Fruit fly (Drosophila melanogaster) whole organism, embryonic: ENCODE data around the gene Dph5.

Source experiments
- BEAF-32 ChIP-seq: fragments of 200-800 bp; sonication (Bioruptor generic); optimal IDR thresholded peaks from 3 replicates; lab custom pipeline; 2017; ENCODE audit warnings: missing biosample characterization, missing genetic modification characterization, mild to moderate bottlenecking, moderate library complexity, missing genetic modification reagents
- CG11560 ChIP-seq: fragments of 200-800 bp; sonication (Bioruptor generic); IDR thresholded peaks from 3 replicates; pipeline ENCODE4 v1.3.6; 2022; ENCODE audit warnings: missing biosample characterization, missing genetic modification characterization
- CG12219 ChIP-seq: fragments of 200-800 bp; sonication (Bioruptor generic); optimal IDR thresholded peaks from 3 replicates; lab custom pipeline; 2018; ENCODE audit warnings: missing biosample characterization, mild to moderate bottlenecking, missing genetic modification characterization
- CG12942 ChIP-seq: fragments of 200-800 bp; sonication (Bioruptor generic); optimal IDR thresholded peaks from 3 replicates; lab custom pipeline; 2016; ENCODE audit warnings: missing biosample characterization, missing genetic modification characterization
- CG14050 ChIP-seq: fragments of 200-800 bp; sonication (Bioruptor generic); IDR thresholded peaks from 3 replicates; pipeline ENCODE4 v1.3.6; 2022; ENCODE audit warnings: missing biosample characterization, missing genetic modification characterization
- CG15514 ChIP-seq: fragments of 200-800 bp; sonication (Bioruptor generic); optimal IDR thresholded peaks from 3 replicates; lab custom pipeline; 2017; ENCODE audit warnings: missing biosample characterization, missing genetic modification characterization, mild to moderate bottlenecking, moderate library complexity, missing genetic modification reagents
- CG2116 ChIP-seq: fragments of 200-800 bp; sonication (Bioruptor generic); optimal IDR thresholded peaks from 3 replicates; lab custom pipeline; 2018; ENCODE audit warnings: missing biosample characterization, mild to moderate bottlenecking, missing genetic modification characterization
- CG2120 ChIP-seq: fragments of 200-800 bp; sonication (Bioruptor generic); optimal IDR thresholded peaks from 3 replicates; lab custom pipeline; 2016; ENCODE audit warnings: missing biosample characterization, missing genetic modification characterization
- CG2875 ChIP-seq: fragments of 200-800 bp; sonication (Bioruptor generic); optimal IDR thresholded peaks from 2 replicates; lab custom pipeline; 2017; ENCODE audit warnings: missing biosample characterization, mild to moderate bottlenecking, missing genetic modification characterization, missing genetic modification reagents
- CG3281 ChIP-seq: fragments of 200-800 bp; sonication (Bioruptor generic); optimal IDR thresholded peaks from 3 replicates; lab custom pipeline; 2017; ENCODE audit warnings: missing biosample characterization, mild to moderate bottlenecking, missing genetic modification characterization
- CG34376 ChIP-seq: fragments of 200-800 bp; sonication (Bioruptor generic); optimal IDR thresholded peaks from 2 replicates; lab custom pipeline; 2018; ENCODE audit warnings: missing biosample characterization, mild to moderate bottlenecking, missing genetic modification characterization
- CG3838 ChIP-seq: fragments of 200-800 bp; sonication (Bioruptor generic); optimal IDR thresholded peaks from 3 replicates; lab custom pipeline; 2016; ENCODE audit warnings: missing biosample characterization, missing genetic modification characterization
- CG6254 ChIP-seq: fragments of 200-800 bp; sonication (Bioruptor generic); optimal IDR thresholded peaks from 3 replicates; lab custom pipeline; 2017; ENCODE audit warnings: mild to moderate bottlenecking, missing biosample characterization, missing genetic modification reagents, missing genetic modification characterization
- CG7928 ChIP-seq: fragments of 200-800 bp; sonication (Bioruptor generic); optimal IDR thresholded peaks from 2 replicates; lab custom pipeline; 2017; ENCODE audit warnings: missing biosample characterization, mild to moderate bottlenecking, missing genetic modification characterization
- CG8359 ChIP-seq: fragments of 200-800 bp; sonication (Bioruptor generic); optimal IDR thresholded peaks from 2 replicates; lab custom pipeline; 2017; ENCODE audit warnings: missing biosample characterization, mild to moderate bottlenecking, missing genetic modification characterization, borderline replicate concordance
- CG9437 ChIP-seq: fragments of 200-800 bp; sonication (Bioruptor generic); optimal IDR thresholded peaks from 2 replicates; lab custom pipeline; 2018; ENCODE audit warnings: missing biosample characterization, mild to moderate bottlenecking, missing genetic modification characterization
- Dbx ChIP-seq: fragments of 200-800 bp; sonication (Bioruptor generic); IDR thresholded peaks from 3 replicates; pipeline ENCODE4 v1.3.6; 2022; ENCODE audit warnings: missing biosample characterization, missing genetic modification characterization
- Dfd ChIP-seq, 2 experiments: fragments of >200 bp; optimal IDR thresholded peaks; 2 replicates each; lab custom pipeline; 2017; ENCODE audit warnings: missing biosample characterization in 2 of 2, missing genetic modification characterization in 2 of 2
- Ets97D ChIP-seq: fragments of 200-800 bp; sonication (Bioruptor generic); optimal IDR thresholded peaks from 3 replicates; lab custom pipeline; 2016; ENCODE audit warnings: missing biosample characterization, missing genetic modification characterization
- HmgD ChIP-seq: fragments of 200-800 bp; sonication (Bioruptor generic); optimal IDR thresholded peaks from 3 replicates; lab custom pipeline; 2016; ENCODE audit warnings: missing biosample characterization, missing genetic modification characterization
- Lim3 ChIP-seq: fragments of 200-800 bp; sonication (Bioruptor generic); IDR thresholded peaks from 2 replicates; pipeline ENCODE4 v1.3.6; 2022; ENCODE audit warnings: missing biosample characterization, missing genetic modification characterization
- Neu2 ChIP-seq: fragments of 200-800 bp; sonication (Bioruptor generic); optimal IDR thresholded peaks from 3 replicates; lab custom pipeline; 2016; ENCODE audit warnings: missing biosample characterization, missing genetic modification characterization, borderline replicate concordance
- PHDP ChIP-seq: fragments of 200-800 bp; sonication (Bioruptor generic); optimal IDR thresholded peaks from 3 replicates; lab custom pipeline; 2018; ENCODE audit warnings: missing biosample characterization, mild to moderate bottlenecking, missing genetic modification characterization, moderate library complexity
- Pdp1 ChIP-seq, 2 experiments: fragments of 200-800 bp; sonication (Bioruptor generic); optimal IDR thresholded peaks; 3 replicates each; lab custom pipeline; 2016; ENCODE audit warnings: missing biosample characterization in 2 of 2, missing genetic modification characterization in 2 of 2, mild to moderate bottlenecking in 1 of 2, moderate library complexity in 1 of 2
- Ptx1 ChIP-seq: fragments of 200-800 bp; sonication (Bioruptor generic); IDR thresholded peaks from 2 replicates; pipeline ENCODE4 v1.3.6; 2022; ENCODE audit warnings: missing biosample characterization, missing genetic modification characterization
- Rfx ChIP-seq: fragments of 200-800 bp; sonication (Bioruptor generic); IDR thresholded peaks from 2 replicates; pipeline ENCODE4 v1.3.6; 2022; ENCODE audit warnings: missing biosample characterization, missing genetic modification characterization
- Stat92E ChIP-seq, 3 experiments: fragments of >200 bp in 2 of 3; fragments of 200-800 bp in 1 of 3; sonication (Bioruptor generic) in 1 of 3; optimal IDR thresholded peaks; 2 replicates each; lab custom pipeline; 2017 to 2019; ENCODE audit warnings: missing biosample characterization in 3 of 3, missing genetic modification characterization in 3 of 3, mild to moderate bottlenecking in 1 of 3, moderate library complexity in 1 of 3
- ac ChIP-seq: fragments of 200-800 bp; sonication (Bioruptor generic); optimal IDR thresholded peaks from 3 replicates; lab custom pipeline; 2017; ENCODE audit warnings: missing biosample characterization, mild to moderate bottlenecking, missing genetic modification characterization
- bsh ChIP-seq, 2 experiments: fragments of 200-800 bp; sonication (Bioruptor generic); optimal IDR thresholded peaks; 2 replicates each; lab custom pipeline; 2017 to 2018; ENCODE audit warnings: mild to moderate bottlenecking in 2 of 2, missing biosample characterization in 2 of 2, missing genetic modification characterization in 2 of 2, moderate library complexity in 1 of 2
- chm ChIP-seq: fragments of 200-800 bp; sonication (Bioruptor generic); IDR thresholded peaks from 2 replicates; pipeline ENCODE4 v1.3.6; 2022; ENCODE audit warnings: missing biosample characterization, missing genetic modification characterization
- danr ChIP-seq: fragments of 200-800 bp; sonication (Bioruptor generic); IDR thresholded peaks from 2 replicates; pipeline ENCODE4 v1.3.6; 2022; ENCODE audit warnings: missing biosample characterization, missing genetic modification characterization
- emc ChIP-seq: fragments of 200-800 bp; sonication (Bioruptor generic); optimal IDR thresholded peaks from 2 replicates; lab custom pipeline; 2016; ENCODE audit warnings: missing biosample characterization, missing genetic modification characterization
- exex ChIP-seq: fragments of 200-800 bp; sonication (Bioruptor generic); optimal IDR thresholded peaks from 4 replicates; lab custom pipeline; 2018; ENCODE audit warnings: missing biosample characterization, mild to moderate bottlenecking, missing genetic modification characterization, moderate library complexity
- ham ChIP-seq: fragments of 200-800 bp; sonication (Bioruptor generic); IDR thresholded peaks from 2 replicates; pipeline ENCODE4 v1.3.6; 2022; ENCODE audit warnings: missing biosample characterization, missing genetic modification characterization
- lbe ChIP-seq: fragments of 200-800 bp; sonication (Bioruptor generic); optimal IDR thresholded peaks from 2 replicates; lab custom pipeline; 2016; ENCODE audit warnings: missing biosample characterization, mild to moderate bottlenecking, missing genetic modification characterization
- lilli ChIP-seq: fragments of 200-800 bp; sonication (Bioruptor generic); optimal IDR thresholded peaks from 3 replicates; lab custom pipeline; 2016; ENCODE audit warnings: missing biosample characterization, missing genetic modification characterization
- mirr ChIP-seq: fragments of 200-800 bp; sonication (Bioruptor generic); optimal IDR thresholded peaks from 3 replicates; lab custom pipeline; 2018; ENCODE audit warnings: missing biosample characterization, mild to moderate bottlenecking, missing genetic modification characterization
- psq ChIP-seq: fragments of 200-800 bp; sonication (Bioruptor generic); optimal IDR thresholded peaks from 2 replicates; lab custom pipeline; 2017; ENCODE audit warnings: missing biosample characterization, missing genetic modification characterization
- salm ChIP-seq: fragments of 200-800 bp; sonication (Bioruptor generic); optimal IDR thresholded peaks from 2 replicates; lab custom pipeline; 2018; ENCODE audit warnings: missing biosample characterization, mild to moderate bottlenecking, missing genetic modification characterization
- slbo ChIP-seq: fragments of 200-800 bp; sonication (Bioruptor generic); IDR thresholded peaks from 2 replicates; pipeline ENCODE4 v1.3.6; 2022; ENCODE audit warnings: missing biosample characterization, missing genetic modification characterization
- sna ChIP-seq: fragments of 200-800 bp; sonication (Bioruptor generic); IDR thresholded peaks from 2 replicates; pipeline ENCODE4 v1.3.6; 2022; ENCODE audit warnings: missing biosample characterization, missing genetic modification characterization; ENCODE audit not compliant: partially characterized antibody
- sob ChIP-seq: fragments of 200-800 bp; sonication (Bioruptor generic); IDR thresholded peaks from 2 replicates; pipeline ENCODE4 v1.3.6; 2022; ENCODE audit warnings: missing biosample characterization, missing genetic modification characterization
- sug ChIP-seq: fragments of 200-800 bp; optimal IDR thresholded peaks from 2 replicates; lab custom pipeline; 2019; ENCODE audit warnings: missing biosample characterization, mild to moderate bottlenecking, missing genetic modification characterization, moderate library complexity
- tap ChIP-seq: fragments of 200-800 bp; optimal IDR thresholded peaks from 3 replicates; lab custom pipeline; 2019; ENCODE audit warnings: missing biosample characterization, mild to moderate bottlenecking, missing genetic modification characterization, moderate library complexity
- tup ChIP-seq: fragments of 200-800 bp; sonication (Bioruptor generic); optimal IDR thresholded peaks from 2 replicates; lab custom pipeline; 2016; ENCODE audit warnings: missing biosample characterization, mild to moderate bottlenecking, missing genetic modification characterization, moderate library complexity
- unpg ChIP-seq: fragments of 200-800 bp; sonication (Bioruptor generic); optimal IDR thresholded peaks from 3 replicates; lab custom pipeline; 2018; ENCODE audit warnings: missing biosample characterization, mild to moderate bottlenecking, missing genetic modification characterization, moderate library complexity
- vnd ChIP-seq: fragments of 200-800 bp; sonication (Bioruptor generic); IDR thresholded peaks from 3 replicates; pipeline ENCODE4 v1.3.6; 2022; ENCODE audit warnings: missing biosample characterization, missing genetic modification characterization; ENCODE audit not compliant: partially characterized antibody
- zen ChIP-seq: fragments of 200-800 bp; sonication (Bioruptor generic); optimal IDR thresholded peaks from 3 replicates; lab custom pipeline; 2018; ENCODE audit warnings: missing biosample characterization, mild to moderate bottlenecking, missing genetic modification characterization, moderate library complexity
- zf30C ChIP-seq: fragments of 200-800 bp; sonication (Bioruptor generic); optimal IDR thresholded peaks from 3 replicates; lab custom pipeline; 2018; ENCODE audit warnings: missing biosample characterization, mild to moderate bottlenecking, missing genetic modification characterization
- zfh2 ChIP-seq: fragments of 200-800 bp; sonication (Bioruptor generic); optimal IDR thresholded peaks from 2 replicates; lab custom pipeline; 2016; ENCODE audit warnings: missing biosample characterization, missing genetic modification characterization

Dph5 gene

dm6 chr3R:22580546-22580945 is 2.5 kb downstream of the Dph5 start, which contains the start of gene CSN6 (continued):
- peak; percentile 79 for TF ChIP-seq BEAF-32
- 0 out of 2 replicates have a peak, but pooled peaks have one; percentile 24 for TF ChIP-seq sob
- TF ChIP-seq zfh2 = peak; percentile 4
- TF ChIP-seq CG7928 (GFP tag; lab: Kevin White, UChicago) = peak; percentile 4
- TF ChIP-seq ham (GFP tag; lab: Robert Waterston, UW) = no peak
- peak; percentile 27 for TF ChIP-seq zen (tag; lab: Kevin White, UChicago)
- peak; percentile 79 for TF ChIP-seq sna (GFP tag; lab: Robert Waterston, UW)
- TF ChIP-seq Neu2 (GFP tag; lab: Kevin White, UChicago) = no peak
- TF ChIP-seq danr (GFP tag; lab: Robert Waterston, UW) = no peak
- no peak for TF ChIP-seq psq (GFP tag; lab: Kevin White, UChicago)
- TF ChIP-seq mirr (GFP tag; lab: Kevin White, UChicago) = no peak
- TF ChIP-seq Lim3 (GFP tag; lab: Robert Waterston, UW) = no peak
- TF ChIP-seq CG11560 (tag; lab: Robert Waterston, UW) = peak; percentile 22; the same call in 1 of the 3 replicates
- no peak for TF ChIP-seq zf30C (GFP tag; lab: Kevin White, UChicago)
- TF ChIP-seq lilli (GFP tag; lab: Kevin White, UChicago) = peak; percentile 10
- no peak for TF ChIP-seq salm (tag; lab: Kevin White, UChicago)
- TF ChIP-seq bsh (GFP tag; optimal IDR thresholded peaks at IDR 0.05; lab: Kevin White, UChicago) = no peak
- no peak for TF ChIP-seq chm (GFP tag; lab: Robert Waterston, UW)
- no peak for TF ChIP-seq emc (GFP tag; lab: Kevin White, UChicago)
- no peak for TF ChIP-seq CG12942 (GFP tag; lab: Kevin White, UChicago)
- no peak for TF ChIP-seq tup (GFP tag; lab: Kevin White, UChicago)
- no peak for TF ChIP-seq PHDP
- peak; percentile 60 for TF ChIP-seq CG34376 (GFP tag; lab: Kevin White, UChicago)
- no peak for TF ChIP-seq ac (GFP tag; lab: Kevin White, UChicago)
- TF ChIP-seq CG15514 = peak; percentile 74
- TF ChIP-seq lbe = no peak
- no peak for TF ChIP-seq CG6254 (GFP tag; lab: Kevin White, UChicago)
- peak; percentile 53 for TF ChIP-seq sug (tag; lab: Kevin White, UChicago)
- no peak for TF ChIP-seq unpg
- no peak for TF ChIP-seq CG3838 (GFP tag; lab: Kevin White, UChicago)
- peak; percentile 62 for TF ChIP-seq Rfx (GFP tag; lab: Robert Waterston, UW)
- TF ChIP-seq Dfd (GFP tag; optimal IDR thresholded peaks at IDR 0.05; lab: Kevin White, UChicago) = no peak
- TF ChIP-seq CG12219 = no peak
- no peak for TF ChIP-seq CG2875 (GFP tag; lab: Kevin White, UChicago)
- no peak for TF ChIP-seq tap (tag; lab: Kevin White, UChicago)
- TF ChIP-seq CG2120 (GFP tag; lab: Kevin White, UChicago) = no peak
- no peak for TF ChIP-seq CG8359 (GFP tag; lab: Kevin White, UChicago)
- TF ChIP-seq vnd (GFP tag; lab: Robert Waterston, UW) = peak; percentile 81
- TF ChIP-seq CG14050 = no peak
- peak; percentile 14 for TF ChIP-seq exex (tag; lab: Kevin White, UChicago)
- TF ChIP-seq Pdp1 (GFP tag; optimal IDR thresholded peaks at IDR 0.05; lab: Kevin White, UChicago) = peak in 1 of 2 experiments; percentile 66
- no peak for TF ChIP-seq CG3281 (GFP tag; lab: Kevin White, UChicago)
- TF ChIP-seq Ets97D (GFP tag; lab: Kevin White, UChicago) = peak; percentile 60
- no peak for TF ChIP-seq Stat92E (GFP tag; optimal IDR thresholded peaks at IDR 0.05; lab: Kevin White, UChicago)
- no peak for TF ChIP-seq CG9437 (GFP tag; lab: Kevin White, UChicago)
- TF ChIP-seq slbo (GFP tag; lab: Robert Waterston, UW) = no peak
- peak; percentile 57; the same call in 2 of the 3 replicates for TF ChIP-seq Dbx (GFP tag; lab: Robert Waterston, UW)
- TF ChIP-seq Ptx1 = no peak
- peak; percentile 68 for TF ChIP-seq HmgD
- peak; percentile 55 for TF ChIP-seq CG2116
